Fruit fly (Drosophila melanogaster): ENCODE results near the gene CG14074.
A peak's percentile ranks its signal among the peaks of the same experiment; 100 is the strongest.

Gene CG14074

dm6 chr3L:18898086-18898470, 32.1 kb downstream of the CG14074 start, which contains the start of gene CG3902 (continued):
- peak; percentile 5 for TF ChIP-seq CG1233 (GFP tag; optimal IDR thresholded peaks at IDR 0.05)
- TF ChIP-seq zfh2 (GFP tag; optimal IDR thresholded peaks at IDR 0.05): no peak
- TF ChIP-seq bbx (GFP tag; IDR thresholded peaks at IDR 0.05; ENCODE audit: partially characterized antibody): peak; percentile 59; the same call in 1 of the 2 replicates
- TF ChIP-seq PHDP (tag; optimal IDR thresholded peaks at IDR 0.05): peak; percentile 39
- no peak for TF ChIP-seq Taf1 (GFP tag; IDR thresholded peaks at IDR 0.05)
- TF ChIP-seq sim (GFP tag; IDR thresholded peaks at IDR 0.05): no peak
- peak; percentile 60; the same call in 1 of the 2 replicates for TF ChIP-seq Atf6 (GFP tag; IDR thresholded peaks at IDR 0.05)
- peak; percentile 59; the same call in 1 of the 2 replicates for TF ChIP-seq Bgb (GFP tag; IDR thresholded peaks at IDR 0.05; ENCODE audit: partially characterized antibody)
- TF ChIP-seq BEAF-32 (GFP tag; optimal IDR thresholded peaks at IDR 0.05): no peak
- peak; percentile 82 for TF ChIP-seq CG12769 (tag; optimal IDR thresholded peaks at IDR 0.05)
- no peak for TF ChIP-seq CG2875 (GFP tag; optimal IDR thresholded peaks at IDR 0.05)
- TF ChIP-seq sob (GFP tag; IDR thresholded peaks at IDR 0.05): peak; percentile 29; the same call in 1 of the 2 replicates
- TF ChIP-seq sug (tag; optimal IDR thresholded peaks at IDR 0.05): peak; percentile 57
- peak; percentile 19 for TF ChIP-seq CG18011 (GFP tag; optimal IDR thresholded peaks at IDR 0.05)
- peak; percentile 9 for TF ChIP-seq YL-1 (GFP tag; optimal IDR thresholded peaks at IDR 0.05)
- TF ChIP-seq nerfin-1 (tag; optimal IDR thresholded peaks at IDR 0.05): peak; percentile 6
- TF ChIP-seq CG10147 (GFP tag; optimal IDR thresholded peaks at IDR 0.05): peak; percentile 18
- peak; percentile 33 for TF ChIP-seq fd64A (GFP tag; optimal IDR thresholded peaks at IDR 0.05)
- no peak for TF ChIP-seq gem (tag; optimal IDR thresholded peaks at IDR 0.05)
- peak; percentile 25 for TF ChIP-seq CG15269 (tag; optimal IDR thresholded peaks at IDR 0.05)
- TF ChIP-seq CG4707 (GFP tag; optimal IDR thresholded peaks at IDR 0.05): peak; percentile 7
- TF ChIP-seq Sox100B (GFP tag; optimal IDR thresholded peaks at IDR 0.05): no peak
- TF ChIP-seq grau (tag; optimal IDR thresholded peaks at IDR 0.05): no peak
- TF ChIP-seq Opbp (GFP tag; IDR thresholded peaks at IDR 0.05; ENCODE audit: partially characterized antibody): peak; percentile 66; the same call in 1 of the 3 replicates
- TF ChIP-seq CG4854 (GFP tag; optimal IDR thresholded peaks at IDR 0.05): no peak
- TF ChIP-seq unpg (GFP tag; optimal IDR thresholded peaks at IDR 0.05): peak; percentile 35
- peak; percentile 9 for TF ChIP-seq CG13624 (GFP tag; optimal IDR thresholded peaks at IDR 0.05)
- TF ChIP-seq CG6854 (GFP tag; optimal IDR thresholded peaks at IDR 0.05): peak; percentile 10
- TF ChIP-seq CG15514 (GFP tag; optimal IDR thresholded peaks at IDR 0.05): peak; percentile 40
- TF ChIP-seq crol (GFP tag; IDR thresholded peaks at IDR 0.05): 0 out of 2 replicates have a peak, but pooled peaks have one; percentile 23
- TF ChIP-seq Hmr (GFP tag; optimal IDR thresholded peaks at IDR 0.05): peak; percentile 20
- 0 out of 2 replicates have a peak, but pooled peaks have one; percentile 41 for TF ChIP-seq ato (GFP tag; IDR thresholded peaks at IDR 0.05; ENCODE audit: partially characterized antibody)
- no peak for TF ChIP-seq CG12391 (tag; optimal IDR thresholded peaks at IDR 0.05)
- TF ChIP-seq tap (tag; optimal IDR thresholded peaks at IDR 0.05): no peak
- peak; percentile 37 for TF ChIP-seq CG12071 (GFP tag; optimal IDR thresholded peaks at IDR 0.05)
- TF ChIP-seq gro (GFP tag; optimal IDR thresholded peaks at IDR 0.05): peak; percentile 56
- TF ChIP-seq HmgZ (tag; optimal IDR thresholded peaks at IDR 0.05): peak; percentile 63
- TF ChIP-seq CG12219 (GFP tag; optimal IDR thresholded peaks at IDR 0.05): peak; percentile 1
- peak; percentile 12; the same call in 1 of the 2 replicates for TF ChIP-seq E2f2 (GFP tag; IDR thresholded peaks at IDR 0.05)
- TF ChIP-seq CG6791 (GFP tag; IDR thresholded peaks at IDR 0.05; ENCODE audit: partially characterized antibody): peak; percentile 28; the same call in 1 of the 3 replicates
- peak in 1 of 3 experiments; percentile 23 for TF ChIP-seq Stat92E (GFP tag; optimal IDR thresholded peaks at IDR 0.05)
- peak; percentile 43; the same call in 1 of the 2 replicates for TF ChIP-seq amos (GFP tag; IDR thresholded peaks at IDR 0.05; ENCODE audit: partially characterized antibody)
- peak; percentile 3 for TF ChIP-seq NfI (GFP tag; optimal IDR thresholded peaks at IDR 0.05)
- TF ChIP-seq CG8765 (GFP tag; IDR thresholded peaks at IDR 0.05): no peak
- no peak for TF ChIP-seq HLH3B (GFP tag; IDR thresholded peaks at IDR 0.05)
- no peak for TF ChIP-seq C15 (GFP tag; IDR thresholded peaks at IDR 0.05)
- TF ChIP-seq cas (GFP tag; IDR thresholded peaks at IDR 0.05): no peak
- no peak for TF ChIP-seq CG9437 (GFP tag; optimal IDR thresholded peaks at IDR 0.05)
